Worm (Caenorhabditis elegans) whole organism, L1 larva: ENCODE data around the gene Y119D3B.12.

Source experiments
- mab-9 ChIP-seq: fragments of 200-800 bp; sonication (Bioruptor generic); IDR thresholded peaks from 2 replicates; pipeline ENCODE4 v1.3.6; 2022; ENCODE audit warnings: missing genetic modification reagents, missing genetic modification characterization, missing compliant biosample characterization
- nhr-11 ChIP-seq: fragments of 150-350 bp; optimal IDR thresholded peaks from 2 replicates; lab custom pipeline; 2014; ENCODE audit warnings: missing biosample characterization, missing genetic modification characterization
- nhr-28 ChIP-seq: fragments of 150-350 bp; optimal IDR thresholded peaks from 2 replicates; lab custom pipeline; 2014; ENCODE audit warnings: missing biosample characterization, missing genetic modification characterization

DNA sequence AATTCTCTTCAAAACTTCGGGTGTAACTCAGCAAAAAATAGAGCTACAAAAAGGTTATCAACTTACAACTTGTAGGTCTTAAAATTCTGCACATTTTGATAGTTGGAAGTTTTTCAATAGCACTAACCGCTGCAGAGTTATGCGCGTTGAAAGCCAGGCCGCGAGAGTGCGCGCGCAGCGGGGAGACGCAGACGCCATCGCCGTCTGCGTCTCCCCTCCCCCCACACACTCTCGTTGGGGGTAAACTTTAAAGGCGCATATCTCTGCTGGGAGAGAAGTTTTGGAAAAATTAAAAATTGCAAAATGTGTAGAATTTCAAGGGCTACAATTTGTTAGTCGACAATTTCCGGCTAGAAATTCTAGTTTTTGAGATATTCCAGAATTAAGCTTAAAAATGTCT is 27.2 kb downstream of the Y119D3B.12 start:
- TF ChIP-seq nhr-28 (tag; lab: Kevin White, UChicago) = no peak
- no peak for TF ChIP-seq nhr-11 (tag; lab: Kevin White, UChicago)
- TF ChIP-seq mab-9 (GFP tag; lab: Robert Waterston, UW) = no peak
